Fruit fly (Drosophila melanogaster): ENCODE measurements around the gene Proc.

Gene Proc

dm6 chr2L:7890654-7891114, 19.5 kb upstream of the Proc start, which contains the start of gene Spn28Db (continued):
- TF ChIP-seq psq (GFP tag; optimal IDR thresholded peaks at IDR 0.05), result no peak
- TF ChIP-seq CG12769 (tag; optimal IDR thresholded peaks at IDR 0.05), result no peak
- no peak for TF ChIP-seq CG4820 (GFP tag; optimal IDR thresholded peaks at IDR 0.05)
- TF ChIP-seq CG34422 (GFP tag; IDR thresholded peaks at IDR 0.05), result no peak
- no peak for TF ChIP-seq Dll (GFP tag; IDR thresholded peaks at IDR 0.05; ENCODE audit: partially characterized antibody)
- no peak for TF ChIP-seq CG7271 (tag; optimal IDR thresholded peaks at IDR 0.05)
- no peak for TF ChIP-seq Oli (tag; optimal IDR thresholded peaks at IDR 0.05)
- TF ChIP-seq croc (GFP tag; conservative IDR thresholded peaks at IDR 0.05), result no peak
- peak; percentile 80 for TF ChIP-seq amos (GFP tag; IDR thresholded peaks at IDR 0.05; ENCODE audit: partially characterized antibody)
- TF ChIP-seq ara (GFP tag; IDR thresholded peaks at IDR 0.05), result no peak
- TF ChIP-seq CG3726 (GFP tag; IDR thresholded peaks at IDR 0.05), result no peak
- no peak for TF ChIP-seq D (optimal IDR thresholded peaks at IDR 0.05)
- TF ChIP-seq D (GFP tag; optimal IDR thresholded peaks at IDR 0.05), result no peak
- no peak for TF ChIP-seq Awh (GFP tag; IDR thresholded peaks at IDR 0.05)
- peak; percentile 66 for TF ChIP-seq CG11504 (tag; optimal IDR thresholded peaks at IDR 0.05)
- TF ChIP-seq CG13287 (GFP tag; IDR thresholded peaks at IDR 0.05; ENCODE audit: partially characterized antibody), result no peak
- no peak for TF ChIP-seq lilli (GFP tag; optimal IDR thresholded peaks at IDR 0.05)
- TF ChIP-seq CG4707 (GFP tag; optimal IDR thresholded peaks at IDR 0.05), result no peak
- TF ChIP-seq CG6854 (GFP tag; optimal IDR thresholded peaks at IDR 0.05), result no peak
- peak; percentile 69 for TF ChIP-seq CG16813 (GFP tag; IDR thresholded peaks at IDR 0.05; ENCODE audit: partially characterized antibody)
- no peak for TF ChIP-seq Sox100B (GFP tag; optimal IDR thresholded peaks at IDR 0.05)
- no peak for TF ChIP-seq lab (GFP tag; optimal IDR thresholded peaks at IDR 0.05)
- no peak for TF ChIP-seq ems (GFP tag; optimal IDR thresholded peaks at IDR 0.05)
- no peak for TF ChIP-seq corto (GFP tag; optimal IDR thresholded peaks at IDR 0.05)
- no peak for TF ChIP-seq insv (GFP tag; optimal IDR thresholded peaks at IDR 0.05)
- no peak for TF ChIP-seq az2 (GFP tag; optimal IDR thresholded peaks at IDR 0.05)
- TF ChIP-seq exex (tag; optimal IDR thresholded peaks at IDR 0.05), result no peak
- no peak for TF ChIP-seq H15 (GFP tag; IDR thresholded peaks at IDR 0.05)
- no peak for TF ChIP-seq org-1 (GFP tag; optimal IDR thresholded peaks at IDR 0.05)
- no peak for TF ChIP-seq sd (tag; optimal IDR thresholded peaks at IDR 0.05)
- TF ChIP-seq caup (GFP tag; optimal IDR thresholded peaks at IDR 0.05; ENCODE audit: severe bottlenecking), result no peak
- TF ChIP-seq CG4730 (GFP tag; IDR thresholded peaks at IDR 0.05), result no peak
- TF ChIP-seq CG13424 (tag; optimal IDR thresholded peaks at IDR 0.05), result no peak
- no peak for TF ChIP-seq ab (GFP tag; optimal IDR thresholded peaks at IDR 0.05)
- TF ChIP-seq pros (GFP tag; optimal IDR thresholded peaks at IDR 0.05), result no peak
- TF ChIP-seq CG10431 (GFP tag; optimal IDR thresholded peaks at IDR 0.05), result no peak
- TF ChIP-seq fu2 (GFP tag; optimal IDR thresholded peaks at IDR 0.05), result no peak
- no peak for TF ChIP-seq CG6272 (GFP tag; IDR thresholded peaks at IDR 0.05)
- TF ChIP-seq CG8290 (GFP tag; optimal IDR thresholded peaks at IDR 0.05), result peak; percentile 6
- TF ChIP-seq CG8290 (tag; optimal IDR thresholded peaks at IDR 0.05), result no peak
- TF ChIP-seq sug (tag; optimal IDR thresholded peaks at IDR 0.05), result no peak
- TF ChIP-seq CG31365 (tag; optimal IDR thresholded peaks at IDR 0.05), result peak; percentile 22
- no peak for TF ChIP-seq CG4854 (GFP tag; optimal IDR thresholded peaks at IDR 0.05)
- TF ChIP-seq Bgb (GFP tag; IDR thresholded peaks at IDR 0.05; ENCODE audit: partially characterized antibody), result peak; percentile 86
- TF ChIP-seq pfk (GFP tag; optimal IDR thresholded peaks at IDR 0.05), result no peak
- TF ChIP-seq Xrp1 (GFP tag; IDR thresholded peaks at IDR 0.05), result no peak
- no peak for TF ChIP-seq gce (GFP tag; IDR thresholded peaks at IDR 0.05)
- no peak for TF ChIP-seq z (GFP tag; IDR thresholded peaks at IDR 0.05)
- TF ChIP-seq CG12236 (GFP tag; optimal IDR thresholded peaks at IDR 0.05), result no peak
- TF ChIP-seq CG11398 (GFP tag; optimal IDR thresholded peaks at IDR 0.05), result no peak
- TF ChIP-seq CG17361 (GFP tag; IDR thresholded peaks at IDR 0.05), result no peak
- no peak for TF ChIP-seq Doc2 (GFP tag; IDR thresholded peaks at IDR 0.05)

Measured in whole organism, embryonic.